Worm (Caenorhabditis elegans) whole organism, L4 larva: ENCODE data around the gene deb-1.

Source experiments
- F49E8.2 ChIP-seq: sonication (generic microtip); optimal IDR thresholded peaks from 2 replicates; lab custom pipeline; 2016; ENCODE audit warnings: missing compliant biosample characterization, mild to moderate bottlenecking, missing genetic modification characterization, borderline replicate concordance
- T20F7.1 ChIP-seq: fragments of 200-800 bp; sonication (Bioruptor generic); optimal IDR thresholded peaks from 2 replicates; lab custom pipeline; 2018; ENCODE audit warnings: mild to moderate bottlenecking, missing genetic modification characterization, missing compliant biosample characterization
- Y5F2A.4 ChIP-seq: fragments of 200-800 bp; sonication (Bioruptor generic); optimal IDR thresholded peaks from 2 replicates; lab custom pipeline; 2018; ENCODE audit warnings: mild to moderate bottlenecking, missing genetic modification characterization, missing compliant biosample characterization
- ZK546.5 ChIP-seq, 2 experiments: sonication (generic microtip); optimal IDR thresholded peaks; 2 replicates each; lab custom pipeline; 2017; ENCODE audit warnings: missing biosample characterization in 2 of 2, missing genetic modification characterization in 2 of 2
- aha-1 ChIP-seq: fragments of 150-350 bp; peaks from one replicate; lab custom pipeline; 2014; ENCODE audit warnings: missing biosample characterization, missing genetic modification characterization
- attf-4 ChIP-seq: sonication (generic microtip); optimal IDR thresholded peaks from 3 replicates; lab custom pipeline; 2017; ENCODE audit warnings: missing biosample characterization, missing genetic modification characterization
- ceh-82 ChIP-seq: sonication (generic microtip); optimal IDR thresholded peaks from 2 replicates; lab custom pipeline; 2017; ENCODE audit warnings: missing biosample characterization, missing genetic modification characterization
- ces-1 ChIP-seq: fragments of 150-350 bp; sonication (generic microtip); optimal IDR thresholded peaks from 4 replicates; lab custom pipeline; 2014; ENCODE audit warnings: missing biosample characterization, missing genetic modification reagents, missing genetic modification characterization
- ctbp-1 ChIP-seq: fragments of 200-800 bp; sonication (Bioruptor generic); IDR thresholded peaks from 2 replicates; pipeline ENCODE4 v1.3.6; 2022; ENCODE audit warnings: missing genetic modification reagents, missing genetic modification characterization, missing compliant biosample characterization
- daf-16 ChIP-seq, 3 experiments: sonication (generic microtip); optimal IDR thresholded peaks; 2 replicates each; lab custom pipeline; 2016 to 2017; ENCODE audit warnings: missing genetic modification characterization in 3 of 3, missing genetic modification reagents in 3 of 3, mild to moderate bottlenecking in 2 of 3, missing compliant biosample characterization in 2 of 3, missing biosample characterization in 1 of 3, moderate library complexity in 1 of 3
- dmd-6 ChIP-seq: fragments of 200-800 bp; sonication (Bioruptor generic); IDR thresholded peaks from 2 replicates; pipeline ENCODE4 v1.3.6; 2022; ENCODE audit warnings: missing genetic modification reagents, missing genetic modification characterization, missing compliant biosample characterization
- dmd-9 ChIP-seq: fragments of 200-800 bp; sonication (Bioruptor generic); IDR thresholded peaks from 2 replicates; pipeline ENCODE4 v1.3.6; 2022; ENCODE audit warnings: missing genetic modification reagents, missing genetic modification characterization, missing compliant biosample characterization
- dpl-1 ChIP-seq: fragments of 150-350 bp; optimal IDR thresholded peaks from 2 replicates; lab custom pipeline; 2014; ENCODE audit warnings: missing biosample characterization, missing genetic modification reagents, missing genetic modification characterization
- dve-1 ChIP-seq: sonication (generic microtip); optimal IDR thresholded peaks from 2 replicates; lab custom pipeline; 2017; ENCODE audit warnings: antibody characterized with exemption, mild to moderate bottlenecking, missing genetic modification characterization, missing compliant biosample characterization; ENCODE audit not compliant: insufficient read depth
- egl-27 ChIP-seq: sonication (generic microtip); optimal IDR thresholded peaks from 3 replicates; lab custom pipeline; 2017; ENCODE audit warnings: missing biosample characterization, missing genetic modification reagents, missing genetic modification characterization
- egl-43 ChIP-seq: fragments of 200-800 bp; sonication (Bioruptor generic); IDR thresholded peaks from 2 replicates; pipeline ENCODE4 v1.3.6; 2022; ENCODE audit warnings: missing genetic modification reagents, missing genetic modification characterization, missing compliant biosample characterization
- fos-1 ChIP-seq: fragments of 150-350 bp; optimal IDR thresholded peaks from 2 replicates; lab custom pipeline; 2014; ENCODE audit warnings: missing biosample characterization, missing genetic modification characterization
- hif-1 ChIP-seq, 2 experiments: sonication (generic microtip); optimal IDR thresholded peaks; 2 replicates each; lab custom pipeline; 2016 to 2017; ENCODE audit warnings: missing compliant biosample characterization in 2 of 2, missing genetic modification characterization in 2 of 2, missing genetic modification reagents in 2 of 2, missing genotype in 2 of 2, mild to moderate bottlenecking in 1 of 2
- hlh-11 ChIP-seq: fragments of 200-800 bp; sonication (Bioruptor generic); optimal IDR thresholded peaks from 2 replicates; lab custom pipeline; 2018; ENCODE audit warnings: mild to moderate bottlenecking, missing genetic modification characterization, missing compliant biosample characterization
- hmg-1.1 ChIP-seq: fragments of 200-800 bp; sonication (Bioruptor generic); IDR thresholded peaks from 2 replicates; pipeline ENCODE4 v1.3.6; 2022; ENCODE audit warnings: missing genetic modification reagents, missing genetic modification characterization, missing compliant biosample characterization
- lim-7 ChIP-seq: fragments of 200-800 bp; sonication (Bioruptor generic); IDR thresholded peaks from 2 replicates; pipeline ENCODE4 v1.3.6; 2022; ENCODE audit warnings: missing genetic modification characterization, missing compliant biosample characterization
- lin-29 ChIP-seq: fragments of 200-800 bp; sonication (Bioruptor generic); IDR thresholded peaks from 2 replicates; pipeline ENCODE4 v1.3.6; 2022; ENCODE audit warnings: missing genetic modification reagents, missing genetic modification characterization, missing compliant biosample characterization
- lin-38 ChIP-seq: fragments of 200-800 bp; sonication (Bioruptor generic); IDR thresholded peaks from 2 replicates; pipeline ENCODE4 v1.3.6; 2022; ENCODE audit warnings: missing genetic modification reagents, missing genetic modification characterization, missing compliant biosample characterization
- lsy-2 ChIP-seq, 2 experiments: fragments of 150-350 bp in 1 of 2; sonication (generic microtip) in 1 of 2; optimal IDR thresholded peaks; 2 replicates each; lab custom pipeline; 2014 to 2017; ENCODE audit warnings: missing biosample characterization in 2 of 2, missing genetic modification characterization in 2 of 2
- mdl-1 ChIP-seq, 2 experiments: fragments of 150-350 bp in 1 of 2; sonication (generic microtip) in 1 of 2; optimal IDR thresholded peaks; 2 replicates each; lab custom pipeline; 2014 to 2017; ENCODE audit warnings: missing biosample characterization in 2 of 2, missing genetic modification characterization in 2 of 2
- mdt-29 ChIP-seq: fragments of 200-800 bp; sonication (Bioruptor generic); IDR thresholded peaks from 2 replicates; pipeline ENCODE4 v1.3.6; 2022; ENCODE audit warnings: missing genetic modification reagents, missing genetic modification characterization, missing compliant biosample characterization
- mes-2 ChIP-seq: sonication (generic microtip); optimal IDR thresholded peaks from 2 replicates; lab custom pipeline; 2016; ENCODE audit warnings: missing genotype, mild to moderate bottlenecking, missing genetic modification characterization, missing compliant biosample characterization; ENCODE audit not compliant: poor library complexity, severe bottlenecking
- nhr-11 ChIP-seq: fragments of 150-350 bp; optimal IDR thresholded peaks from 2 replicates; lab custom pipeline; 2014; ENCODE audit warnings: missing biosample characterization, missing genetic modification characterization
- nhr-28 ChIP-seq: fragments of 150-350 bp; optimal IDR thresholded peaks from 2 replicates; lab custom pipeline; 2014; ENCODE audit warnings: missing biosample characterization, missing genetic modification characterization
- nhr-42 ChIP-seq: fragments of 200-800 bp; sonication (Bioruptor generic); IDR thresholded peaks from 2 replicates; pipeline ENCODE4 v1.3.6; 2022; ENCODE audit warnings: missing genetic modification characterization, missing compliant biosample characterization
- nhr-48 ChIP-seq: sonication (generic microtip); optimal IDR thresholded peaks from 2 replicates; lab custom pipeline; 2016; ENCODE audit warnings: mild to moderate bottlenecking, missing genetic modification characterization, missing compliant biosample characterization
- nhr-76 ChIP-seq: fragments of 150-350 bp; optimal IDR thresholded peaks from 2 replicates; lab custom pipeline; 2014; ENCODE audit warnings: missing biosample characterization, missing genetic modification characterization
- pha-4 ChIP-seq, 2 experiments: fragments of 150-350 bp in 1 of 2; fragments of 200-800 bp in 1 of 2; sonication (Bioruptor generic) in 1 of 2; IDR thresholded peaks in 1 of 2; optimal IDR thresholded peaks in 1 of 2; 2 replicates each; pipeline versions ENCODE4 v1.3.6 to Lab custom; 2014 to 2022; ENCODE audit warnings: missing genetic modification characterization in 2 of 2, missing genetic modification reagents in 2 of 2, missing biosample characterization in 1 of 2, missing compliant biosample characterization in 1 of 2
- rbr-2 ChIP-seq: sonication (generic microtip); optimal IDR thresholded peaks from 2 replicates; lab custom pipeline; 2016; ENCODE audit warnings: missing genotype, missing genetic modification characterization, missing compliant biosample characterization
- snpc-4 ChIP-seq: fragments of 150-350 bp; optimal IDR thresholded peaks from 2 replicates; lab custom pipeline; 2014; ENCODE audit warnings: missing biosample characterization, missing genetic modification characterization
- spr-1 ChIP-seq: sonication (generic microtip); optimal IDR thresholded peaks from 2 replicates; lab custom pipeline; 2016; ENCODE audit warnings: mild to moderate bottlenecking, missing genetic modification characterization, missing compliant biosample characterization
- tra-1 ChIP-seq: fragments of 200-800 bp; sonication (Bioruptor generic); IDR thresholded peaks from 2 replicates; pipeline ENCODE4 v1.3.6; 2022; ENCODE audit warnings: missing genetic modification reagents, missing genetic modification characterization, missing compliant biosample characterization
- unc-39 ChIP-seq: sonication (generic microtip); optimal IDR thresholded peaks from 2 replicates; lab custom pipeline; 2017; ENCODE audit warnings: missing biosample characterization, missing genetic modification characterization
- unc-62 ChIP-seq, 3 experiments: fragments of 150-350 bp in 1 of 3; sonication (generic microtip); optimal IDR thresholded peaks in 2 of 3; peaks in 1 of 3; 1 replicate in 1 of 3; 2 replicates in 2 of 3; lab custom pipeline; 2014 to 2017; ENCODE audit warnings: missing biosample characterization in 3 of 3, missing genetic modification characterization in 3 of 3, missing genetic modification reagents in 3 of 3, missing genotype in 1 of 3
- zfp-3 ChIP-seq: fragments of 200-800 bp; sonication (Bioruptor generic); conservative IDR thresholded peaks from 2 replicates; pipeline ENCODE4 v1.3.6; 2022; ENCODE audit warnings: missing genetic modification reagents, missing genetic modification characterization, missing compliant biosample characterization
- zip-11 ChIP-seq: fragments of 200-800 bp; sonication (Bioruptor generic); IDR thresholded peaks from 2 replicates; pipeline ENCODE4 v1.3.6; 2022; ENCODE audit warnings: missing genetic modification characterization, missing compliant biosample characterization
- zip-2 ChIP-seq: fragments of 150-350 bp; optimal IDR thresholded peaks from 2 replicates; lab custom pipeline; 2014; ENCODE audit warnings: missing biosample characterization, missing genetic modification characterization
- ztf-11 ChIP-seq: fragments of 150-350 bp; optimal IDR thresholded peaks from 2 replicates; lab custom pipeline; 2014; ENCODE audit warnings: missing biosample characterization, missing genetic modification characterization
- ztf-7 ChIP-seq: fragments of 150-350 bp; optimal IDR thresholded peaks from 2 replicates; lab custom pipeline; 2014; ENCODE audit warnings: missing biosample characterization, missing genetic modification characterization

deb-1 gene

DNA sequence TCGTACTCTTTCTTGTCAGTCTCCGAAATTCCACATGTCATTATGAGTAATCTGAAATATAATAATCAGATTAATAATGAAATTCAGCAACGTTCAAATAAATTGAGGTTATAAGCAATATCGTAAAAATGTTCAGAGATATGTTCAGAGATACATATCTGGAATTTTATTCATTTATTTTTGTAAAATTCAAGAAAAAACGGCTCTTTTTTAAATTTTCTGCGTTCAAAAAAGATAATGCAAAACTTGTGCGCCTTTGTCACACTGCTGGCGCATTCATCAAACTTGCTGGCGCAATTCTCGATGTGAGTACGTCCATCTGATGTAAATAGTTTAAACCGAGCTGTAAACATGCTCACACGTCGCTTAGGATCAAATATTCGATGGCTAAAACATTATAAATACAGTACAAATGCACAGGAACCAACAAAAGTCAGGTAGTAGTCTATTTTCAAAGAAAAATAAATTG is 9.2 kb upstream of the deb-1 start, which contains the start of the genes rde-8 and ZC477.3 (continued):
- no peak for TF ChIP-seq egl-27 (tag; lab: Kevin White, UChicago)
- TF ChIP-seq mdl-1 (tag; optimal IDR thresholded peaks at IDR 0.05; lab: Kevin White, UChicago): no peak
- no peak for TF ChIP-seq spr-1
- TF ChIP-seq ces-1 (GFP tag; lab: Kevin White, UChicago): no peak
- no peak for TF ChIP-seq ctbp-1
- peak; percentile 79 for TF ChIP-seq lin-38 (GFP tag; lab: Robert Waterston, UW)
- peak; percentile 75 for TF ChIP-seq dpl-1 (GFP tag; lab: Kevin White, UChicago)
- TF ChIP-seq lsy-2 (tag; optimal IDR thresholded peaks at IDR 0.05; lab: Kevin White, UChicago): peak in 1 of 2 experiments; percentile 88
- TF ChIP-seq nhr-76 (tag; lab: Kevin White, UChicago): no peak
- TF ChIP-seq zip-2 (tag; lab: Kevin White, UChicago): no peak
- no peak for TF ChIP-seq F49E8.2 (tag; lab: Kevin White, UChicago)
- TF ChIP-seq lim-7 (GFP tag; lab: Robert Waterston, UW): no peak
- peak; percentile 3 for TF ChIP-seq nhr-11 (tag; lab: Kevin White, UChicago)
- TF ChIP-seq mdt-29: no peak
- TF ChIP-seq ztf-11: no peak
- TF ChIP-seq ztf-7: no peak
- TF ChIP-seq T20F7.1: peak; percentile 54
- TF ChIP-seq zip-11 (GFP tag; lab: Robert Waterston, UW): no peak
- TF ChIP-seq dve-1 (tag; lab: Kevin White, UChicago): peak; percentile 68
- TF ChIP-seq fos-1 (tag; lab: Kevin White, UChicago): no peak
- no peak; the same call in 1 of the 2 replicates for TF ChIP-seq dmd-6 (GFP tag; lab: Robert Waterston, UW)
- TF ChIP-seq nhr-28 (tag; lab: Kevin White, UChicago): peak; percentile 18
- TF ChIP-seq aha-1 (tag; lab: Kevin White, UChicago): peak; percentile 87
- TF ChIP-seq lin-29: no peak
- TF ChIP-seq hif-1 (tag; optimal IDR thresholded peaks at IDR 0.05; lab: Kevin White, UChicago): no peak
- TF ChIP-seq unc-39 (tag; lab: Kevin White, UChicago): no peak
- TF ChIP-seq attf-4 (tag; lab: Kevin White, UChicago): no peak
- TF ChIP-seq unc-62 (GFP tag; optimal IDR thresholded peaks at IDR 0.05 in 1 of 2; lab: Kevin White, UChicago): peak in 1 of 2 experiments; percentile 64
- no peak for TF ChIP-seq unc-62 (tag; optimal IDR thresholded peaks at IDR 0.05; lab: Kevin White, UChicago)
- TF ChIP-seq dmd-9: no peak
- no peak for TF ChIP-seq egl-43 (GFP tag; lab: Robert Waterston, UW)
- no peak for TF ChIP-seq nhr-42 (GFP tag; lab: Robert Waterston, UW)
- no peak for TF ChIP-seq snpc-4 (tag; lab: Kevin White, UChicago)
- TF ChIP-seq rbr-2: peak; percentile 59
- no peak for TF ChIP-seq zfp-3 (GFP tag; lab: Robert Waterston, UW)
- no peak for TF ChIP-seq Y5F2A.4 (GFP tag; lab: Kevin White, UChicago)
- no peak for TF ChIP-seq ceh-82 (tag; lab: Kevin White, UChicago)
- no peak for TF ChIP-seq ZK546.5 (tag; optimal IDR thresholded peaks at IDR 0.05; lab: Kevin White, UChicago)

DNA sequence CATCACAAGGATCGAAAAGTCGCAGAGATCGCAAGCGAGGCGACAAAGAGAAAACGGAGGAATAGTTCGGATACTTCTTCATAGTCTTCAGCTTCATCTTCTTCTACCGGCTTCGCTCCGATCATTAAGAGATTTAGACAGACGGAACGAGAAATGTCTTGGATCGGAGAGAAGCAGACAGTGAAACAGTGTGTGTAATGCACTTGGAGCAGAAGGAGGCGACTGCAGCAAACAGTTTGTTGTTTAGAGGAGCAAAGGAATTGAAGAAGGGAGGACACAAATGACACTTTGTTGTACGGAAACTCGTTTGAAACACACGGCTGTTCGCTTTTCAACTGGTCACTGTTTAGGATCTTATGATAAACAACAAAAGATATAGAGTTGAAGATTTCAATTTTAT is 5.3 kb upstream of the deb-1 start:
- TF ChIP-seq tra-1 (GFP tag; lab: Robert Waterston, UW) (0 out of 2 replicates have a peak, but pooled peaks have one; percentile 17), daf-16 (GFP tag; optimal IDR thresholded peaks at IDR 0.05; lab: Kevin White, UChicago) (peak in 1 of 2 experiments; percentile 90), daf-16 (tag; optimal IDR thresholded peaks at IDR 0.05; lab: Kevin White, UChicago) (peak; percentile 58), mes-2 (tag; lab: Kevin White, UChicago) (peak; percentile 55), zfp-3 (GFP tag; lab: Robert Waterston, UW) (no peak), nhr-11 (tag; lab: Kevin White, UChicago) (peak; percentile 37), hmg-1.1 (GFP tag; lab: Robert Waterston, UW) (peak; percentile 31; the same call in 1 of the 2 replicates), mdt-29 (no peak), unc-62 (GFP tag; optimal IDR thresholded peaks at IDR 0.05 in 1 of 2; lab: Kevin White, UChicago) (peak in 1 of 2 experiments; percentile 38), unc-62 (tag; optimal IDR thresholded peaks at IDR 0.05; lab: Kevin White, UChicago) (no peak), hlh-11 (tag; lab: Kevin White, UChicago) (peak; percentile 73), ztf-7 (no peak), pha-4 (GFP tag; IDR thresholded peaks at IDR 0.05; lab: Robert Waterston, UW) (no peak), pha-4 (tag; optimal IDR thresholded peaks at IDR 0.05; lab: Kevin White, UChicago) (peak; percentile 10), nhr-28 (tag; lab: Kevin White, UChicago) (peak; percentile 8), lsy-2 (tag; optimal IDR thresholded peaks at IDR 0.05; lab: Kevin White, UChicago) (peak in 1 of 2 experiments; percentile 34), fos-1 (tag; lab: Kevin White, UChicago) (no peak), dmd-6 (GFP tag; lab: Robert Waterston, UW) (peak; percentile 20; the same call in 1 of the 2 replicates), nhr-48 (no peak)
